Worm (Caenorhabditis elegans) whole organism, L2 larva: ENCODE measurements around the gene R107.2.

ENCODE experiments used
- Y55F3AM.14 ChIP-seq: fragments of 200-800 bp; sonication (Bioruptor generic); optimal IDR thresholded peaks from 2 replicates; lab custom pipeline; 2018; ENCODE audit warnings: mild to moderate bottlenecking, missing genetic modification characterization, missing compliant biosample characterization
- ZK546.5 ChIP-seq: sonication (generic microtip); optimal IDR thresholded peaks from 2 replicates; lab custom pipeline; 2017; ENCODE audit warnings: missing biosample characterization, missing genetic modification characterization
- nhr-11 ChIP-seq: fragments of 150-350 bp; optimal IDR thresholded peaks from 2 replicates; lab custom pipeline; 2014; ENCODE audit warnings: missing biosample characterization, missing genetic modification characterization
- nhr-25 ChIP-seq: fragments of 150-350 bp; sonication (generic microtip); optimal IDR thresholded peaks from 3 replicates; lab custom pipeline; 2014; ENCODE audit warnings: missing biosample characterization, missing genetic modification characterization
- sma-9 ChIP-seq, 2 experiments: fragments of 150-350 bp in 1 of 2; sonication (generic microtip) in 1 of 2; optimal IDR thresholded peaks; 2 replicates each; lab custom pipeline; 2014 to 2016; ENCODE audit warnings: missing genetic modification characterization in 2 of 2, mild to moderate bottlenecking in 1 of 2, missing biosample characterization in 1 of 2, missing compliant biosample characterization in 1 of 2, missing genetic modification reagents in 1 of 2, moderate library complexity in 1 of 2
- snpc-4 ChIP-seq: fragments of 150-350 bp; optimal IDR thresholded peaks from 2 replicates; lab custom pipeline; 2014; ENCODE audit warnings: missing biosample characterization, missing genetic modification characterization

- no peak for TF ChIP-seq Y55F3AM.14 (GFP tag; lab: Kevin White, UChicago)
- TF ChIP-seq snpc-4: no peak
- TF ChIP-seq nhr-25 (tag; lab: Kevin White, UChicago): no peak
- no peak for TF ChIP-seq sma-9 (GFP tag; optimal IDR thresholded peaks at IDR 0.05; lab: Kevin White, UChicago)
- no peak for TF ChIP-seq sma-9 (tag; optimal IDR thresholded peaks at IDR 0.05; lab: Kevin White, UChicago)
- no peak for TF ChIP-seq ZK546.5 (tag; lab: Kevin White, UChicago)
- no peak for TF ChIP-seq nhr-11 (tag; lab: Kevin White, UChicago)
Measured at ce11 chrIII:8996686-8997085, 49.1 kb downstream of the R107.2 start, which contains the start of gene skat-1.
